Worm (Caenorhabditis elegans) whole organism, L4/young adult: Measurements from ENCODE around the gene Y49E10.4.

Source experiments
- dao-5 ChIP-seq: sonication (generic microtip); optimal IDR thresholded peaks from 2 replicates; lab custom pipeline; 2016; ENCODE audit warnings: missing genotype, missing genetic modification characterization, moderate library complexity, missing compliant biosample characterization
- him-1 ChIP-seq: sonication (generic microtip); optimal IDR thresholded peaks from 2 replicates; lab custom pipeline; 2016; ENCODE audit warnings: missing genotype, missing genetic modification reagents, missing genetic modification characterization, missing compliant biosample characterization

DNA sequence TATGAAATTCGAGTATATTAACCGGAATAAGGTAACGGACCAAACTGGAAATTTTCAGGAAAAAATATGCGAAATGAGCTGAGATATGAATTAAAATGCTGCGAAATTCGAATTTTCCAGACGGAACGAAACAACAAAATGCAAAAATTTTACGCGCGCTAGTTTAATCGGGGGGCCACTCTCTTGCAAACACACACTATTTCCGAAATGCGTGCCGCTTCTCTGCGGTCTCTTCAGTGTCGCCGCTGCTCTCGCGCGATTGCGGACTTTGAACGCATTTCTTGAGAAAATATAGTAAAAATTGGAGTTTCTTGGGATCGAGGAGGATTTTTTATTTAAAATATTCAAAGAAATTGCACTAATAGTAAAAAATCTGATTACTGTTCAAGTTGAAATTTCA, 14.1 kb downstream of the Y49E10.4 start:
- TF ChIP-seq dao-5 (tag; lab: Kevin White, UChicago): no peak
- TF ChIP-seq him-1 (tag; lab: Kevin White, UChicago): no peak
